Fruit fly (Drosophila melanogaster) whole organism, wandering third instar larva: ENCODE data around the gene Gr61a.

Source experiments
- Abd-B ChIP-seq: fragments of >200 bp; optimal IDR thresholded peaks from 2 replicates; lab custom pipeline; 2017; ENCODE audit warnings: missing biosample characterization, missing genetic modification characterization
- CG32264 ChIP-seq: fragments of 200-800 bp; sonication (Bioruptor generic); optimal IDR thresholded peaks from 2 replicates; lab custom pipeline; 2016; ENCODE audit warnings: missing biosample characterization, missing genetic modification characterization
- CG9705 ChIP-seq: fragments of 200-800 bp; sonication (Bioruptor generic); optimal IDR thresholded peaks from 2 replicates; lab custom pipeline; 2018; ENCODE audit warnings: missing biosample characterization, mild to moderate bottlenecking, missing genetic modification characterization
- CrebA ChIP-seq: fragments of 200-800 bp; sonication (Bioruptor generic); optimal IDR thresholded peaks from 2 replicates; lab custom pipeline; 2016; ENCODE audit warnings: missing biosample characterization, mild to moderate bottlenecking, missing genetic modification characterization, borderline replicate concordance
- Dfd ChIP-seq: fragments of >200 bp; optimal IDR thresholded peaks from 2 replicates; lab custom pipeline; 2017; ENCODE audit warnings: missing biosample characterization, missing genetic modification characterization
- Dif ChIP-seq: fragments of 200-275, 200-300 bp; sonication (Bioruptor generic); optimal IDR thresholded peaks from 2 replicates; lab custom pipeline; 2018; ENCODE audit warnings: missing biosample characterization, missing genetic modification characterization; ENCODE audit not compliant: partially characterized antibody
- GATAd ChIP-seq: sonication (Bioruptor generic); optimal IDR thresholded peaks from 2 replicates; lab custom pipeline; 2016; ENCODE audit warnings: missing biosample characterization, missing genetic modification characterization
- HLH106 ChIP-seq: fragments of 200-800 bp; optimal IDR thresholded peaks from 3 replicates; lab custom pipeline; 2019; ENCODE audit warnings: missing biosample characterization, mild to moderate bottlenecking, missing genetic modification characterization, moderate library complexity
- Hnf4 ChIP-seq: fragments of 200-800 bp; sonication (Bioruptor generic); optimal IDR thresholded peaks from 2 replicates; lab custom pipeline; 2016; ENCODE audit warnings: missing biosample characterization, mild to moderate bottlenecking, missing genetic modification characterization
- Hr78 ChIP-seq: fragments of >200 bp; optimal IDR thresholded peaks from 2 replicates; lab custom pipeline; 2017; ENCODE audit warnings: missing biosample characterization, missing genetic modification characterization
- Hr83 ChIP-seq: fragments of 200-300 bp; sonication (Bioruptor generic); optimal IDR thresholded peaks from 2 replicates; lab custom pipeline; 2016; ENCODE audit warnings: missing biosample characterization, mild to moderate bottlenecking, missing genetic modification characterization, moderate library complexity; ENCODE audit not compliant: poor library complexity, severe bottlenecking
- Jra ChIP-seq: sonication (Bioruptor generic); optimal IDR thresholded peaks from 2 replicates; lab custom pipeline; 2016; ENCODE audit warnings: missing biosample characterization, missing genetic modification characterization
- Mio ChIP-seq: sonication (Bioruptor generic); optimal IDR thresholded peaks from 2 replicates; lab custom pipeline; 2016; ENCODE audit warnings: missing biosample characterization, missing genetic modification characterization
- Myc ChIP-seq: fragments of >200 bp; optimal IDR thresholded peaks from 2 replicates; lab custom pipeline; 2017
- N ChIP-seq: fragments of >200 bp; optimal IDR thresholded peaks from 2 replicates; lab custom pipeline; 2018; ENCODE audit warnings: missing biosample characterization, missing external identifiers, missing genetic modification characterization
- OdsH ChIP-seq: fragments of 200-800 bp; sonication (Bioruptor generic); optimal IDR thresholded peaks from 2 replicates; lab custom pipeline; 2016; ENCODE audit warnings: missing biosample characterization, mild to moderate bottlenecking, missing genetic modification characterization
- Rel ChIP-seq, 2 experiments: fragments of 200-800 bp; sonication (Bioruptor generic) in 1 of 2; optimal IDR thresholded peaks; 2 replicates in 1 of 2; 3 replicates in 1 of 2; lab custom pipeline; 2016 to 2019; ENCODE audit warnings: mild to moderate bottlenecking in 2 of 2, missing biosample characterization in 2 of 2, missing genetic modification characterization in 2 of 2, moderate library complexity in 1 of 2
- Sp1 ChIP-seq: fragments of 200-800 bp; sonication (Bioruptor generic); optimal IDR thresholded peaks from 3 replicates; lab custom pipeline; 2019; ENCODE audit warnings: missing biosample characterization, mild to moderate bottlenecking, missing genetic modification characterization, moderate library complexity
- Vsx2 ChIP-seq: fragments of 200-300, 225-300 bp; sonication (Bioruptor generic); optimal IDR thresholded peaks from 2 replicates; lab custom pipeline; 2018; ENCODE audit warnings: missing biosample characterization, missing genetic modification characterization; ENCODE audit not compliant: partially characterized antibody
- br ChIP-seq: fragments of 200-800 bp; sonication (Bioruptor generic); optimal IDR thresholded peaks from 2 replicates; lab custom pipeline; 2016; ENCODE audit warnings: missing biosample characterization, missing genetic modification characterization
- brk ChIP-seq: fragments of 200-800 bp; sonication (Bioruptor generic); optimal IDR thresholded peaks from 2 replicates; lab custom pipeline; 2016; ENCODE audit warnings: missing biosample characterization, mild to moderate bottlenecking, missing genetic modification characterization
- dl ChIP-seq, 2 experiments: fragments of 175-275, 200-275 bp in 1 of 2; fragments of 200-275 bp in 1 of 2; sonication (Bioruptor generic); optimal IDR thresholded peaks; lab custom pipeline; 2018; ENCODE audit warnings: mild to moderate bottlenecking in 2 of 2, missing biosample characterization in 2 of 2, missing genetic modification characterization in 2 of 2, moderate library complexity in 2 of 2; ENCODE audit not compliant: partially characterized antibody in 2 of 2, insufficient read depth in 1 of 2
- dmrt93B ChIP-seq: fragments of 200-800 bp; sonication (Bioruptor generic); optimal IDR thresholded peaks from 2 replicates; lab custom pipeline; 2018; ENCODE audit warnings: missing biosample characterization, mild to moderate bottlenecking, missing genetic modification characterization
- dsf ChIP-seq: sonication (Bioruptor generic); optimal IDR thresholded peaks from 2 replicates; lab custom pipeline; 2016; ENCODE audit warnings: missing biosample characterization, missing genetic modification characterization, borderline replicate concordance
- ey ChIP-seq: fragments of 200-800 bp; sonication (Bioruptor generic); optimal IDR thresholded peaks from 2 replicates; lab custom pipeline; 2016; ENCODE audit warnings: missing biosample characterization, missing genetic modification characterization
- foxo ChIP-seq, 2 experiments: fragments of 200-800 bp; sonication (Bioruptor generic); optimal IDR thresholded peaks; 2 replicates in 1 of 2; 3 replicates in 1 of 2; lab custom pipeline; 2016 to 2017; ENCODE audit warnings: missing biosample characterization in 2 of 2, missing genetic modification characterization in 2 of 2
- fru ChIP-seq: fragments of 200-800 bp; sonication (Bioruptor generic); optimal IDR thresholded peaks from 3 replicates; lab custom pipeline; 2016; ENCODE audit warnings: missing biosample characterization, mild to moderate bottlenecking, missing genetic modification characterization
- h ChIP-seq: fragments of 200-800 bp; sonication (Bioruptor generic); optimal IDR thresholded peaks from 3 replicates; lab custom pipeline; 2016; ENCODE audit warnings: missing biosample characterization, mild to moderate bottlenecking, missing genetic modification characterization
- jim ChIP-seq: fragments of 175-275, 200-325 bp; sonication (Bioruptor generic); optimal IDR thresholded peaks from 2 replicates; lab custom pipeline; 2016; ENCODE audit warnings: missing biosample characterization, mild to moderate bottlenecking, missing genetic modification characterization
- lola ChIP-seq: fragments of >200 bp; optimal IDR thresholded peaks from 2 replicates; lab custom pipeline; 2017; ENCODE audit warnings: missing biosample characterization, missing genetic modification characterization
- pan ChIP-seq: fragments of >200 bp; optimal IDR thresholded peaks from 2 replicates; lab custom pipeline; 2017
- psq ChIP-seq: fragments of 200-800 bp; sonication (Bioruptor generic); optimal IDR thresholded peaks from 3 replicates; lab custom pipeline; 2017; ENCODE audit warnings: missing biosample characterization, mild to moderate bottlenecking, missing genetic modification characterization, moderate library complexity
- rgr ChIP-seq: fragments of 200-800 bp; sonication (Bioruptor generic); optimal IDR thresholded peaks from 3 replicates; lab custom pipeline; 2016; ENCODE audit warnings: missing biosample characterization, mild to moderate bottlenecking, missing genetic modification characterization
- sage ChIP-seq: fragments of 200-800 bp; sonication (Bioruptor generic); optimal IDR thresholded peaks from 2 replicates; lab custom pipeline; 2016; ENCODE audit warnings: missing biosample characterization, mild to moderate bottlenecking, missing genetic modification characterization
- sv ChIP-seq: fragments of 200-800 bp; sonication (Bioruptor generic); optimal IDR thresholded peaks from 3 replicates; lab custom pipeline; 2016; ENCODE audit warnings: missing biosample characterization, missing genetic modification characterization
- tai ChIP-seq: sonication (Bioruptor generic); optimal IDR thresholded peaks from 2 replicates; lab custom pipeline; 2016; ENCODE audit warnings: missing biosample characterization, missing genetic modification characterization
- usp ChIP-seq: fragments of >200 bp; optimal IDR thresholded peaks from 2 replicates; lab custom pipeline; 2017; ENCODE audit warnings: missing biosample characterization, missing genetic modification characterization
- woc ChIP-seq: sonication (Bioruptor generic); optimal IDR thresholded peaks from 2 replicates; lab custom pipeline; 2016; ENCODE audit warnings: missing biosample characterization, mild to moderate bottlenecking, missing genetic modification characterization

The Gr61a gene

dm6 chr3L:804557-805260, 36.5 kb upstream of the Gr61a start:
- peak; percentile 43 for TF ChIP-seq HLH106
- no peak for TF ChIP-seq dmrt93B (GFP tag; lab: Kevin White, UChicago)
- TF ChIP-seq CrebA (GFP tag; lab: Kevin White, UChicago), result no peak
- TF ChIP-seq CG32264, result no peak
- TF ChIP-seq CG9705, result no peak
- no peak for TF ChIP-seq Vsx2
- no peak for TF ChIP-seq usp (GFP tag; lab: Kevin White, UChicago)
- TF ChIP-seq tai, result no peak
- no peak for TF ChIP-seq Myc
- peak; percentile 18 for TF ChIP-seq psq (GFP tag; lab: Kevin White, UChicago)
- TF ChIP-seq OdsH (GFP tag; lab: Kevin White, UChicago), result peak; percentile 45
- TF ChIP-seq foxo (GFP tag; optimal IDR thresholded peaks at IDR 0.05; lab: Kevin White, UChicago), result peak in 1 of 2 experiments; percentile 61
- TF ChIP-seq dsf (GFP tag; lab: Kevin White, UChicago), result no peak
- TF ChIP-seq Dfd (GFP tag; lab: Kevin White, UChicago), result no peak
- TF ChIP-seq Dif (GFP tag; lab: Kevin White, UChicago), result no peak
- TF ChIP-seq woc (GFP tag; lab: Kevin White, UChicago), result peak; percentile 24
- peak; percentile 62 for TF ChIP-seq fru
- TF ChIP-seq dl (GFP tag; optimal IDR thresholded peaks at IDR 0.05; lab: Kevin White, UChicago; ENCODE audit: insufficient read depth in 1 of 2, partially characterized antibody in 2 of 2), result no peak
- no peak for TF ChIP-seq br
- TF ChIP-seq h (GFP tag; lab: Kevin White, UChicago), result peak; percentile 58
- TF ChIP-seq Hr83 (GFP tag; lab: Kevin White, UChicago), result no peak
- no peak for TF ChIP-seq jim
- TF ChIP-seq pan (lab: Kevin White, UChicago), result no peak
- TF ChIP-seq sv (GFP tag; lab: Kevin White, UChicago), result no peak
- TF ChIP-seq lola, result no peak
- no peak for TF ChIP-seq Mio (GFP tag; lab: Kevin White, UChicago)
- no peak for TF ChIP-seq Jra
- TF ChIP-seq Sp1 (GFP tag; lab: Kevin White, UChicago), result peak; percentile 51
- no peak for TF ChIP-seq Rel (GFP tag; optimal IDR thresholded peaks at IDR 0.05; lab: Kevin White, UChicago)
- TF ChIP-seq Rel (tag; optimal IDR thresholded peaks at IDR 0.05; lab: Kevin White, UChicago), result no peak
- peak; percentile 45 for TF ChIP-seq ey
- TF ChIP-seq Hr78 (GFP tag; lab: Kevin White, UChicago), result no peak
- no peak for TF ChIP-seq N (GFP tag; lab: Kevin White, UChicago)
- TF ChIP-seq Abd-B, result no peak
- TF ChIP-seq brk, result no peak
- TF ChIP-seq GATAd, result no peak
- no peak for TF ChIP-seq Hnf4 (GFP tag; lab: Kevin White, UChicago)
- TF ChIP-seq sage, result no peak
- TF ChIP-seq rgr (GFP tag; lab: Kevin White, UChicago), result peak; percentile 49

DNA sequence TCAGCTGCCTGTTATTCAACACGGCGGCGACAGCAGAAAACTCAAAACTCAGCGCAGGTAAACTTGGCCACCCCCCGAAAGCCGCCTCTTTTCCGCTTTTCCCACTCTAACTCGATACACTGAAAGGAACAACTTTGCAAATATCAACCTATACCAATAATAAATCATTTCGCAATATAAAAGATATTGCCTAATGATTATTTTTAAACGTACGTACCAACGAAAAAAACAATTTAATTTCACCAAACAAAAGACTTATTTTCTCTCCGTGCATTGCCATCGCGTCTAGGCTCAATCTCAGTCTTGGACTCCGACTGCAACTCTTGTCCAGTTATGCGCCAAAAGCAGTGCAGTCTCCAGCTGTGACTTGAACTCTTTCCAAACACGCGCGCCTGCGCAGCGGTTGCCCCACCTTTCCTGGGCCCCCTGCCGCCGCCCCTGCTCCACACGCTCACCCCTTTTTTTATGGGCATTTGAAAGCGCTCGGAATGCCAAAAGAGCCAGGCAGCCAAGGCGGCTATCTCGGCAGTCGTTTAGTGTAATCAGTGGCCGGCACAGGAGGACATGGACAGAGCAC, 35.5 kb upstream of the Gr61a start:
- TF ChIP-seq dmrt93B (GFP tag; lab: Kevin White, UChicago), result no peak
- TF ChIP-seq brk, result no peak
- peak in 1 of 2 experiments; percentile 55 for TF ChIP-seq foxo (GFP tag; optimal IDR thresholded peaks at IDR 0.05; lab: Kevin White, UChicago)
- TF ChIP-seq Sp1 (GFP tag; lab: Kevin White, UChicago), result no peak
- TF ChIP-seq tai, result peak; percentile 8
- no peak for TF ChIP-seq GATAd
- no peak for TF ChIP-seq Rel (GFP tag; optimal IDR thresholded peaks at IDR 0.05; lab: Kevin White, UChicago)
- no peak for TF ChIP-seq Rel (tag; optimal IDR thresholded peaks at IDR 0.05; lab: Kevin White, UChicago)
- peak; percentile 59 for TF ChIP-seq fru
- no peak for TF ChIP-seq dsf (GFP tag; lab: Kevin White, UChicago)
- no peak for TF ChIP-seq woc (GFP tag; lab: Kevin White, UChicago)
- TF ChIP-seq Hnf4 (GFP tag; lab: Kevin White, UChicago), result peak; percentile 13
- no peak for TF ChIP-seq OdsH (GFP tag; lab: Kevin White, UChicago)
- TF ChIP-seq Vsx2, result no peak
- no peak for TF ChIP-seq jim
- TF ChIP-seq Mio (GFP tag; lab: Kevin White, UChicago), result no peak
- TF ChIP-seq Jra, result no peak
- peak; percentile 2 for TF ChIP-seq psq (GFP tag; lab: Kevin White, UChicago)
- no peak for TF ChIP-seq br
- TF ChIP-seq ey, result peak; percentile 39
- TF ChIP-seq N (GFP tag; lab: Kevin White, UChicago), result no peak
- TF ChIP-seq Hr78 (GFP tag; lab: Kevin White, UChicago), result no peak
- no peak for TF ChIP-seq CG32264
- TF ChIP-seq HLH106, result peak; percentile 12
- TF ChIP-seq Myc, result no peak
- TF ChIP-seq h (GFP tag; lab: Kevin White, UChicago), result peak; percentile 42
- peak; percentile 21 for TF ChIP-seq rgr (GFP tag; lab: Kevin White, UChicago)
